Fruit fly (Drosophila melanogaster): Measurements from ENCODE around the gene shv.

DNA sequence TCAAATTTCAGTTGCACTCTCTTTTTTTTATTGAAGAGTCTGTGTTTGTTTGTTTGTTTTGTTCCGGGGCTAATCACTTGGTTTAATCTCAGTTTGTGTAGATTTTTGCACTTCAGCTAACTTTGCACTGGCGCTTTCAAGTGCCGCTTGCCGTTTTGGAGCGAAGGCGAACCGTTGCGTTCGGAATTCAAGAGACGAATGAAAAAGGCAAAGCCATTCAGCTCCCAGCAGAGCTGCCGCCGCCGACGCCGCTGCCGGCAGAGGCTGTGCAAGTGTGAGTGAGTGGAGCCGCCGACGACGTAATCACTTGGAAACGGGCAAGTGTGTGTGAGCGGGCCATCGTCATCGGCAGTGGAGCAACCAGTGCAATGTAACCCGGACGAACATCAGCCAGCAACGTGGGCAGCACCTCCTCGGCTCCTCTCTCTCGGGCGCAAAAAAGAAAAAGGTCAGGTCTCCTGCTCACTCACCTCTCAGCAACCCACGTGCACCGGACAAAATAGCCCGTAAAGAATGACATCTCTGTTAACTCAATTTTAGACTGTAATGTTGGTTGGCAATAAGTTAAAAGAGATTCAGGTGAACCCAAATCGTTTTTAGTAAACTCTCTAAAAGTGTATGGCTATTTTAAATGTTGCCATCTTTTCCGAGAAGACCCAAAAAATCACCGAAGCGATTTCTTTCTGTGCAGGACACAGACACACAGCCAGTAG, 26.7 kb downstream of the shv start, which contains the start of gene cbt:
- TF ChIP-seq h (optimal IDR thresholded peaks at IDR 0.05) (no peak), psq (optimal IDR thresholded peaks at IDR 0.05) (no peak), Myc (optimal IDR thresholded peaks at IDR 0.05) (no peak), Sin3A (optimal IDR thresholded peaks at IDR 0.05) (no peak), insv (optimal IDR thresholded peaks at IDR 0.05) (no peak)
